Worm (Caenorhabditis elegans): Measurements from ENCODE around the gene R12B2.7.

R12B2.7 gene

ce11 chrIII:5806720-5807119 lies 8.1 kb upstream of the R12B2.7 start, which contains the start of gene R12B2.2:
TSS of gene R12B2.2 (plus strand) at chrIII:5807020.
- TF ChIP-seq egl-27 (tag; optimal IDR thresholded peaks at IDR 0.05), result no peak
- peak; percentile 20 for TF ChIP-seq mes-2 (tag; optimal IDR thresholded peaks at IDR 0.05; ENCODE audit: poor library complexity, severe bottlenecking)

ce11 chrIII:5810012-5810411 lies 4.8 kb upstream of the R12B2.7 start:
- TF ChIP-seq zip-2 (tag; optimal IDR thresholded peaks at IDR 0.05) (no peak), nhr-41 (GFP tag; IDR thresholded peaks at IDR 0.05) (no peak), hlh-30 (tag; optimal IDR thresholded peaks at IDR 0.05; ENCODE audit: insufficient read depth) (no peak), daf-16 (GFP tag; optimal IDR thresholded peaks at IDR 0.05) (no peak), daf-16 (tag; optimal IDR thresholded peaks at IDR 0.05) (peak; percentile 21), nhr-28 (tag; optimal IDR thresholded peaks at IDR 0.05) (peak; percentile 24), F37D6.2 (tag; optimal IDR thresholded peaks at IDR 0.05) (no peak), attf-4 (tag; optimal IDR thresholded peaks at IDR 0.05) (no peak), dmd-6 (GFP tag; IDR thresholded peaks at IDR 0.05) (peak; percentile 8; the same call in 1 of the 2 replicates), aha-1 (tag) (peak; percentile 34), Y48G9A.11 (GFP tag; IDR thresholded peaks at IDR 0.05) (no peak), dve-1 (tag; optimal IDR thresholded peaks at IDR 0.05; ENCODE audit: insufficient read depth) (peak; percentile 9), php-3 (GFP tag; IDR thresholded peaks at IDR 0.05) (no peak), ceh-28 (tag; optimal IDR thresholded peaks at IDR 0.05) (no peak), mes-2 (tag; optimal IDR thresholded peaks at IDR 0.05; ENCODE audit: poor library complexity, severe bottlenecking) (peak; percentile 27), ctbp-1 (GFP tag; IDR thresholded peaks at IDR 0.05) (no peak), hlh-11 (tag; optimal IDR thresholded peaks at IDR 0.05) (peak; percentile 25), F44E2.7 (GFP tag; IDR thresholded peaks at IDR 0.05) (no peak), ztf-7 (tag; optimal IDR thresholded peaks at IDR 0.05) (no peak), nhr-25 (tag; optimal IDR thresholded peaks at IDR 0.05; ENCODE audit: borderline replicate concordance, insufficient read depth) (no peak), ceh-32 (tag; optimal IDR thresholded peaks at IDR 0.05; ENCODE audit: poor library complexity) (no peak), mdt-29 (GFP tag; IDR thresholded peaks at IDR 0.05) (no peak), Y75B8A.6 (GFP tag; IDR thresholded peaks at IDR 0.05) (no peak), nhr-76 (tag; optimal IDR thresholded peaks at IDR 0.05) (no peak), daf-12 (tag; optimal IDR thresholded peaks at IDR 0.05) (no peak), F49E8.2 (tag; optimal IDR thresholded peaks at IDR 0.05; ENCODE audit: borderline replicate concordance) (no peak), rbr-2 (tag; optimal IDR thresholded peaks at IDR 0.05) (no peak), gei-8 (GFP tag; optimal IDR thresholded peaks at IDR 0.05) (no peak), mep-1 (tag; optimal IDR thresholded peaks at IDR 0.05) (no peak), egl-43 (GFP tag; IDR thresholded peaks at IDR 0.05) (no peak), zfp-2 (tag; optimal IDR thresholded peaks at IDR 0.05) (no peak), hif-1 (tag; optimal IDR thresholded peaks at IDR 0.05) (no peak)

ce11 chrIII:5811957-5812356 lies 2.9 kb upstream of the R12B2.7 start:
- TF ChIP-seq daf-16 (GFP tag; optimal IDR thresholded peaks at IDR 0.05), result no peak
- peak; percentile 63 for TF ChIP-seq daf-16 (tag; optimal IDR thresholded peaks at IDR 0.05)
- TF ChIP-seq lim-7 (GFP tag; IDR thresholded peaks at IDR 0.05), result no peak
- TF ChIP-seq arid-1 (GFP tag; conservative IDR thresholded peaks at IDR 0.05), result no peak
- peak in 1 of 2 experiments; percentile 1 for TF ChIP-seq unc-62 (GFP tag; optimal IDR thresholded peaks at IDR 0.05 in 1 of 2)
- TF ChIP-seq unc-62 (tag; optimal IDR thresholded peaks at IDR 0.05), result no peak

- no peak for TF ChIP-seq lim-7 (GFP tag; IDR thresholded peaks at IDR 0.05)
- no peak for TF ChIP-seq pha-4 (GFP tag; IDR thresholded peaks at IDR 0.05)
- no peak for TF ChIP-seq pha-4 (tag; optimal IDR thresholded peaks at IDR 0.05)
- TF ChIP-seq nhr-6 (tag; optimal IDR thresholded peaks at IDR 0.05), result no peak
- TF ChIP-seq unc-62 (GFP tag; optimal IDR thresholded peaks at IDR 0.05 in 1 of 2), result peak in 1 of 2 experiments; percentile 60
- TF ChIP-seq unc-62 (tag; optimal IDR thresholded peaks at IDR 0.05), result no peak
- no peak for TF ChIP-seq ceh-44 (GFP tag; IDR thresholded peaks at IDR 0.05)
- TF ChIP-seq daf-12 (tag; optimal IDR thresholded peaks at IDR 0.05), result no peak
- peak; percentile 63 for TF ChIP-seq mxl-3 (GFP tag; optimal IDR thresholded peaks at IDR 0.05)
- TF ChIP-seq ceh-20 (GFP tag; IDR thresholded peaks at IDR 0.05), result peak; percentile 65; the same call in 1 of the 2 replicates
- no peak for TF ChIP-seq Y48G9A.11 (GFP tag; IDR thresholded peaks at IDR 0.05)
- TF ChIP-seq mdl-1 (tag; optimal IDR thresholded peaks at IDR 0.05), result peak in 1 of 2 experiments; percentile 25
- peak; percentile 61 for TF ChIP-seq nhr-28 (tag; optimal IDR thresholded peaks at IDR 0.05)
- peak; percentile 45 for TF ChIP-seq dmd-6 (GFP tag; IDR thresholded peaks at IDR 0.05)
- peak; percentile 17 for TF ChIP-seq dve-1 (tag; optimal IDR thresholded peaks at IDR 0.05; ENCODE audit: insufficient read depth)
- TF ChIP-seq hlh-30 (tag; optimal IDR thresholded peaks at IDR 0.05; ENCODE audit: insufficient read depth), result peak; percentile 74
- no peak for TF ChIP-seq R02D3.7 (tag; optimal IDR thresholded peaks at IDR 0.05)
- peak; percentile 73 for TF ChIP-seq hlh-11 (tag; optimal IDR thresholded peaks at IDR 0.05)
- TF ChIP-seq gei-8 (GFP tag; optimal IDR thresholded peaks at IDR 0.05), result no peak
- TF ChIP-seq pqm-1 (tag; optimal IDR thresholded peaks at IDR 0.05), result no peak
These were observed 2.2 kb upstream of the R12B2.7 start for ce11 chrIII:5812672-5813071.

All from whole organism, L4 larva.